Fruit fly (Drosophila melanogaster) whole organism, embryonic: ENCODE measurements around the gene CtsF.

Experiments used
- Antp ChIP-seq: fragments of 200-800 bp; sonication (Bioruptor generic); optimal IDR thresholded peaks from 3 replicates; lab custom pipeline; 2016; ENCODE audit warnings: missing biosample characterization, missing genetic modification characterization
- C15 ChIP-seq: fragments of 200-800 bp; sonication (Bioruptor generic); IDR thresholded peaks from 3 replicates; pipeline ENCODE4 v1.3.6; 2022; ENCODE audit warnings: missing biosample characterization, missing genetic modification characterization
- CG10147 ChIP-seq: fragments of 200-800 bp; sonication (Bioruptor generic); optimal IDR thresholded peaks from 2 replicates; lab custom pipeline; 2019; ENCODE audit warnings: missing biosample characterization, mild to moderate bottlenecking, missing genetic modification characterization, moderate library complexity
- CG10267 ChIP-seq: fragments of 200-800 bp; sonication (Bioruptor generic); optimal IDR thresholded peaks from 2 replicates; lab custom pipeline; 2018; ENCODE audit warnings: missing biosample characterization, mild to moderate bottlenecking, missing genetic modification characterization, moderate library complexity
- CG10565 ChIP-seq: fragments of 200-800 bp; sonication (Bioruptor generic); optimal IDR thresholded peaks from 3 replicates; lab custom pipeline; 2016; ENCODE audit warnings: missing biosample characterization, mild to moderate bottlenecking, missing genetic modification characterization
- CG13775 ChIP-seq: fragments of 200-800 bp; sonication (Bioruptor generic); optimal IDR thresholded peaks from 3 replicates; lab custom pipeline; 2017; ENCODE audit warnings: missing biosample characterization, mild to moderate bottlenecking, missing genetic modification characterization
- CG16813 ChIP-seq: fragments of 200-800 bp; sonication (Bioruptor generic); IDR thresholded peaks from 3 replicates; pipeline ENCODE4 v1.3.6; 2022; ENCODE audit warnings: missing biosample characterization, missing genetic modification characterization; ENCODE audit not compliant: partially characterized antibody
- CG18262 ChIP-seq: fragments of 200-800 bp; optimal IDR thresholded peaks from 3 replicates; lab custom pipeline; 2019; ENCODE audit warnings: missing biosample characterization, mild to moderate bottlenecking, missing genetic modification characterization, moderate library complexity
- CG18619 ChIP-seq: fragments of 200-800 bp; sonication (Bioruptor generic); optimal IDR thresholded peaks from 3 replicates; lab custom pipeline; 2017; ENCODE audit warnings: missing biosample characterization, mild to moderate bottlenecking, missing genetic modification characterization
- CG2712 ChIP-seq: fragments of 200-800 bp; optimal IDR thresholded peaks from 3 replicates; lab custom pipeline; 2019; ENCODE audit warnings: missing biosample characterization, mild to moderate bottlenecking, missing genetic modification characterization, moderate library complexity
- CG30403 ChIP-seq: fragments of 200-800 bp; sonication (Bioruptor generic); optimal IDR thresholded peaks from 3 replicates; lab custom pipeline; 2016; ENCODE audit warnings: missing biosample characterization, missing genetic modification characterization
- CG31365 ChIP-seq: fragments of 200-800 bp; sonication (Bioruptor generic); optimal IDR thresholded peaks from 2 replicates; lab custom pipeline; 2018; ENCODE audit warnings: missing biosample characterization, mild to moderate bottlenecking, missing genetic modification characterization
- CG3407 ChIP-seq: fragments of 200-800 bp; sonication (Bioruptor generic); optimal IDR thresholded peaks from 2 replicates; lab custom pipeline; 2018; ENCODE audit warnings: missing biosample characterization, mild to moderate bottlenecking, missing genetic modification characterization
- CG43689 ChIP-seq: fragments of 200-800 bp; sonication (Bioruptor generic); IDR thresholded peaks from 2 replicates; pipeline ENCODE4 v1.3.6; 2022; ENCODE audit warnings: missing biosample characterization, missing genetic modification characterization
- CG5180 ChIP-seq: fragments of 200-800 bp; sonication (Bioruptor generic); optimal IDR thresholded peaks from 3 replicates; lab custom pipeline; 2017; ENCODE audit warnings: missing biosample characterization, missing genetic modification characterization, mild to moderate bottlenecking, moderate library complexity, missing genetic modification reagents
- CG5245 ChIP-seq: fragments of 200-800 bp; sonication (Bioruptor generic); optimal IDR thresholded peaks from 3 replicates; lab custom pipeline; 2016; ENCODE audit warnings: missing biosample characterization, missing genetic modification characterization
- CG7372 ChIP-seq: fragments of 200-800 bp; sonication (Bioruptor generic); IDR thresholded peaks from 2 replicates; pipeline ENCODE4 v1.3.6; 2022; ENCODE audit warnings: missing biosample characterization, missing genetic modification characterization
- CG7928 ChIP-seq: fragments of 200-800 bp; sonication (Bioruptor generic); optimal IDR thresholded peaks from 2 replicates; lab custom pipeline; 2017; ENCODE audit warnings: missing biosample characterization, mild to moderate bottlenecking, missing genetic modification characterization
- CG8944 ChIP-seq: fragments of 200-800 bp; sonication (Bioruptor generic); optimal IDR thresholded peaks from 3 replicates; lab custom pipeline; 2016; ENCODE audit warnings: missing biosample characterization, missing genetic modification characterization
- D ChIP-seq, 2 experiments: fragments of 200-800 bp in 1 of 2; fragments of >200 bp in 1 of 2; sonication (Bioruptor generic) in 1 of 2; optimal IDR thresholded peaks; 2 replicates in 1 of 2; 3 replicates in 1 of 2; lab custom pipeline; 2017; ENCODE audit warnings: mild to moderate bottlenecking in 1 of 2, missing biosample characterization in 1 of 2, missing genetic modification characterization in 1 of 2, missing genetic modification reagents in 1 of 2
- Dip3 ChIP-seq: fragments of 200-800 bp; sonication (Bioruptor generic); optimal IDR thresholded peaks from 3 replicates; lab custom pipeline; 2016; ENCODE audit warnings: missing biosample characterization, missing genetic modification characterization
- Doc2 ChIP-seq: fragments of 200-800 bp; sonication (Bioruptor generic); IDR thresholded peaks from 2 replicates; pipeline ENCODE4 v1.3.6; 2022; ENCODE audit warnings: missing biosample characterization, missing genetic modification characterization
- E2f2 ChIP-seq: fragments of 200-800 bp; sonication (Bioruptor generic); IDR thresholded peaks from 2 replicates; pipeline ENCODE4 v1.3.6; 2022; ENCODE audit warnings: missing biosample characterization, missing genetic modification characterization
- H15 ChIP-seq: fragments of 200-800 bp; sonication (Bioruptor generic); IDR thresholded peaks from 3 replicates; pipeline ENCODE4 v1.3.6; 2022; ENCODE audit warnings: missing biosample characterization, missing genetic modification characterization
- HLH4C ChIP-seq: fragments of 200-800 bp; sonication (Bioruptor generic); IDR thresholded peaks from 3 replicates; pipeline ENCODE4 v1.3.6; 2022; ENCODE audit warnings: missing biosample characterization, missing genetic modification characterization; ENCODE audit not compliant: partially characterized antibody
- ash1 ChIP-seq: fragments of 200-800 bp; sonication (Bioruptor generic); optimal IDR thresholded peaks from 2 replicates; lab custom pipeline; 2018; ENCODE audit warnings: missing biosample characterization, mild to moderate bottlenecking, missing genetic modification characterization
- bab2 ChIP-seq: fragments of 200-800 bp; sonication (Bioruptor generic); optimal IDR thresholded peaks from 2 replicates; lab custom pipeline; 2016; ENCODE audit warnings: missing biosample characterization, missing genetic modification characterization
- br ChIP-seq: fragments of >200 bp; optimal IDR thresholded peaks from 2 replicates; lab custom pipeline; 2017
- chm ChIP-seq: fragments of 200-800 bp; sonication (Bioruptor generic); IDR thresholded peaks from 2 replicates; pipeline ENCODE4 v1.3.6; 2022; ENCODE audit warnings: missing biosample characterization, missing genetic modification characterization
- fd96Cb ChIP-seq: fragments of 200-800 bp; sonication (Bioruptor generic); optimal IDR thresholded peaks from 2 replicates; lab custom pipeline; 2018; ENCODE audit warnings: missing biosample characterization, mild to moderate bottlenecking, missing genetic modification characterization, moderate library complexity
- grn ChIP-seq: fragments of 200-800 bp; sonication (Bioruptor generic); optimal IDR thresholded peaks from 3 replicates; lab custom pipeline; 2017; ENCODE audit warnings: missing biosample characterization, missing genetic modification characterization
- hb ChIP-seq: fragments of 200-800 bp; sonication (Bioruptor generic); IDR thresholded peaks from 3 replicates; pipeline ENCODE4 v1.3.6; 2022; ENCODE audit warnings: missing biosample characterization, missing genetic modification characterization; ENCODE audit not compliant: partially characterized antibody
- jing ChIP-seq: fragments of 200-800 bp; sonication (Bioruptor generic); optimal IDR thresholded peaks from 2 replicates; lab custom pipeline; 2018; ENCODE audit warnings: missing biosample characterization, mild to moderate bottlenecking, missing genetic modification characterization
- kah ChIP-seq: fragments of 200-800 bp; sonication (Bioruptor generic); optimal IDR thresholded peaks from 2 replicates; lab custom pipeline; 2018; ENCODE audit warnings: missing biosample characterization, mild to moderate bottlenecking, missing genetic modification characterization
- lab ChIP-seq: fragments of 200-800 bp; sonication (Bioruptor generic); optimal IDR thresholded peaks from 3 replicates; lab custom pipeline; 2017; ENCODE audit warnings: missing biosample characterization, missing genetic modification characterization, mild to moderate bottlenecking, moderate library complexity, missing genetic modification reagents
- nerfin-1 ChIP-seq: fragments of 200-800 bp; sonication (Bioruptor generic); optimal IDR thresholded peaks from 3 replicates; lab custom pipeline; 2019; ENCODE audit warnings: missing biosample characterization, mild to moderate bottlenecking, missing genetic modification characterization, moderate library complexity
- pan ChIP-seq, 4 experiments: fragments of >200 bp in 3 of 4; fragments of 200-800 bp in 1 of 4; sonication (Bioruptor generic) in 1 of 4; optimal IDR thresholded peaks in 3 of 4; IDR thresholded peaks in 1 of 4; 2 replicates each; pipeline versions ENCODE4 v1.3.6 to Lab custom; 2017 to 2022; ENCODE audit warnings: missing biosample characterization in 2 of 4, missing genetic modification characterization in 2 of 4, mixed read lengths in 1 of 4
- pzg ChIP-seq: fragments of 200-800 bp; sonication (Bioruptor generic); optimal IDR thresholded peaks from 3 replicates; lab custom pipeline; 2018; ENCODE audit warnings: missing biosample characterization, mild to moderate bottlenecking, missing genetic modification characterization, moderate library complexity
- ranshi ChIP-seq: fragments of 200-800 bp; sonication (Bioruptor generic); IDR thresholded peaks from 2 replicates; pipeline ENCODE4 v1.3.6; 2022; ENCODE audit warnings: missing biosample characterization, missing genetic modification characterization
- run ChIP-seq: fragments of 200-800 bp; sonication (Bioruptor generic); optimal IDR thresholded peaks from 3 replicates; lab custom pipeline; 2018; ENCODE audit warnings: missing biosample characterization, mild to moderate bottlenecking, missing genetic modification characterization
- sens-2 ChIP-seq: fragments of 200-800 bp; sonication (Bioruptor generic); IDR thresholded peaks from 2 replicates; pipeline ENCODE4 v1.3.6; 2022; ENCODE audit warnings: missing biosample characterization, missing genetic modification characterization
- sisA ChIP-seq: fragments of 200-800 bp; sonication (Bioruptor generic); IDR thresholded peaks from 2 replicates; pipeline ENCODE4 v1.3.6; 2022; ENCODE audit warnings: missing biosample characterization, missing genetic modification characterization
- sug ChIP-seq: fragments of 200-800 bp; optimal IDR thresholded peaks from 2 replicates; lab custom pipeline; 2019; ENCODE audit warnings: missing biosample characterization, mild to moderate bottlenecking, missing genetic modification characterization, moderate library complexity
- tgo ChIP-seq: fragments of 200-800 bp; sonication (Bioruptor generic); IDR thresholded peaks from 3 replicates; pipeline ENCODE4 v1.3.6; 2022; ENCODE audit warnings: missing biosample characterization, missing genetic modification characterization
- tio ChIP-seq: fragments of 200-800 bp; sonication (Bioruptor generic); optimal IDR thresholded peaks from 2 replicates; lab custom pipeline; 2017; ENCODE audit warnings: missing biosample characterization, missing genetic modification characterization, inconsistent platforms
- tup ChIP-seq: fragments of 200-800 bp; sonication (Bioruptor generic); optimal IDR thresholded peaks from 2 replicates; lab custom pipeline; 2016; ENCODE audit warnings: missing biosample characterization, mild to moderate bottlenecking, missing genetic modification characterization, moderate library complexity
- twi ChIP-seq: fragments of 200-800 bp; optimal IDR thresholded peaks from 2 replicates; lab custom pipeline; 2019; ENCODE audit warnings: missing biosample characterization, mild to moderate bottlenecking, missing genetic modification characterization, moderate library complexity
- vnd ChIP-seq: fragments of 200-800 bp; sonication (Bioruptor generic); IDR thresholded peaks from 3 replicates; pipeline ENCODE4 v1.3.6; 2022; ENCODE audit warnings: missing biosample characterization, missing genetic modification characterization; ENCODE audit not compliant: partially characterized antibody
- wor ChIP-seq: fragments of 200-800 bp; sonication (Bioruptor generic); IDR thresholded peaks from 2 replicates; pipeline ENCODE4 v1.3.6; 2022; ENCODE audit warnings: missing biosample characterization, missing genetic modification characterization

The CtsF gene

dm6 chr3R:5198302-5198701, 53.2 kb downstream of the CtsF start (continued):
- TF ChIP-seq nerfin-1 (tag; lab: Kevin White, UChicago) (no peak), chm (GFP tag; lab: Robert Waterston, UW) (no peak), CG18262 (tag; lab: Kevin White, UChicago) (peak; percentile 21), CG16813 (GFP tag; lab: Robert Waterston, UW) (no peak), br (no peak), wor (GFP tag; lab: Robert Waterston, UW) (no peak), pzg (GFP tag; lab: Kevin White, UChicago) (no peak), tup (GFP tag; lab: Kevin White, UChicago) (peak; percentile 20), D (optimal IDR thresholded peaks at IDR 0.05; lab: Kevin White, UChicago) (no peak), D (GFP tag; optimal IDR thresholded peaks at IDR 0.05; lab: Kevin White, UChicago) (no peak), ranshi (GFP tag; lab: Robert Waterston, UW) (peak; percentile 66), fd96Cb (peak; percentile 21), sug (tag; lab: Kevin White, UChicago) (peak; percentile 22), twi (no peak), CG10565 (no peak), run (tag; lab: Kevin White, UChicago) (no peak), sisA (no peak; the same call in 1 of the 2 replicates), CG3407 (GFP tag; lab: Kevin White, UChicago) (no peak), Doc2 (GFP tag; lab: Robert Waterston, UW) (no peak), tgo (GFP tag; lab: Robert Waterston, UW) (peak; percentile 32; the same call in 1 of the 3 replicates), vnd (no peak), CG5245 (GFP tag; lab: Kevin White, UChicago) (no peak), sens-2 (GFP tag; lab: Robert Waterston, UW) (no peak), CG10267 (peak; percentile 7), CG8944 (peak; percentile 30), lab (peak; percentile 89), CG5180 (GFP tag; lab: Kevin White, UChicago) (peak; percentile 20), Antp (peak; percentile 59), tio (peak; percentile 56), CG31365 (tag; lab: Kevin White, UChicago) (peak; percentile 39), bab2 (GFP tag; lab: Kevin White, UChicago) (peak; percentile 52), pan (optimal IDR thresholded peaks at IDR 0.05; lab: Kevin White, UChicago) (no peak), pan (GFP tag; optimal IDR thresholded peaks at IDR 0.05 in 1 of 2, IDR thresholded peaks at IDR 0.05 in 1 of 2) (peak in 1 of 2 experiments; percentile 69), H15 (0 out of 3 replicates have a peak, but pooled peaks have one; percentile 46), ash1 (GFP tag; lab: Kevin White, UChicago) (no peak), HLH4C (GFP tag; lab: Robert Waterston, UW) (0 out of 3 replicates have a peak, but pooled peaks have one; percentile 21), CG18619 (GFP tag; lab: Kevin White, UChicago) (peak; percentile 49), CG7372 (GFP tag; lab: Robert Waterston, UW) (peak; percentile 34; the same call in 1 of the 2 replicates), CG13775 (GFP tag; lab: Kevin White, UChicago) (peak; percentile 48), Dip3 (GFP tag; lab: Kevin White, UChicago) (peak; percentile 62), C15 (GFP tag; lab: Robert Waterston, UW) (no peak), kah (GFP tag; lab: Kevin White, UChicago) (no peak), CG43689 (GFP tag; lab: Robert Waterston, UW) (no peak), E2f2 (GFP tag; lab: Robert Waterston, UW) (peak; percentile 21; the same call in 1 of the 2 replicates), CG30403 (GFP tag; lab: Kevin White, UChicago) (peak; percentile 56), hb (GFP tag; lab: Robert Waterston, UW) (no peak), CG2712 (tag; lab: Kevin White, UChicago) (peak; percentile 9), jing (GFP tag; lab: Kevin White, UChicago) (no peak), CG7928 (no peak), grn (no peak), CG10147 (GFP tag; lab: Kevin White, UChicago) (peak; percentile 59)
